Fruit fly (Drosophila melanogaster) S2 (cell line): ENCODE data around the gene Rca1.

Experiments used
- CG8478 ChIP-seq: fragments of >200 bp; optimal IDR thresholded peaks from 2 replicates; lab custom pipeline; 2018
- CTCF ChIP-seq, 2 experiments: fragments of >200 bp; optimal IDR thresholded peaks; 2 replicates each; lab custom pipeline; 2018

DNA sequence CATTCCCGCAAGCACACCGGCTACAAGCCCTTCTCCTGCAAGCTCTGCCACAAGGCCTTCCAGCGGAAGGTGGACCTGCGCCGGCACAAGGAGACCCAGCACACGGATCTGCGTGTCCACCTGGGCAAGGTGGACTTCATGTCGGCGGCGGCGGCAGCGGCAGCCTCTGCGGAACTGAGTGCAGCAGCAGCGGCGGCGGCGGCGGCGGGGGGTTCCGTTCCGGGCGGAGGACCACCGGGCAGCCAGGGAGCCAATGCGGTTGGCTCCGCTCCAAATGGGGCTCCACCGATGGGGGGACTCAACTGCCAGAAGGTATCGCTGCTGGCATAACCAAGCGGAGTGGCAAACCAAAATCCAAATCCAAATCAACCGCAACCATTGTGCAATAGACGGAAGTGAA lies 14.3 kb upstream of the Rca1 start:
- TF ChIP-seq CG8478 (lab: Kevin White, UChicago) (no peak), CTCF (optimal IDR thresholded peaks at IDR 0.05; lab: Kevin White, UChicago) (no peak)
